Worm (Caenorhabditis elegans) whole organism, young adult: Measurements from ENCODE around the gene col-91.

ENCODE experiments used
- B0261.1 ChIP-seq: sonication (generic microtip); optimal IDR thresholded peaks from 2 replicates; lab custom pipeline; 2016; ENCODE audit warnings: mild to moderate bottlenecking, missing genetic modification characterization, moderate library complexity, missing compliant biosample characterization
- ZK185.1 ChIP-seq: sonication (generic microtip); optimal IDR thresholded peaks from 2 replicates; lab custom pipeline; 2016; ENCODE audit warnings: mild to moderate bottlenecking, missing genetic modification characterization, missing compliant biosample characterization; ENCODE audit not compliant: poor library complexity, severe bottlenecking
- athp-1 ChIP-seq: sonication (generic microtip); optimal IDR thresholded peaks from 2 replicates; lab custom pipeline; 2017; ENCODE audit warnings: mild to moderate bottlenecking, missing genetic modification characterization, missing compliant biosample characterization
- attf-3 ChIP-seq: fragments of 200-800 bp; sonication (Bioruptor generic); conservative IDR thresholded peaks from 2 replicates; pipeline ENCODE4 v1.3.6; 2022; ENCODE audit warnings: missing genetic modification reagents, missing genetic modification characterization, missing compliant biosample characterization
- attf-6 ChIP-seq: fragments of 200-800 bp; sonication (Bioruptor generic); IDR thresholded peaks from 2 replicates; pipeline ENCODE4 v1.3.6; 2022; ENCODE audit warnings: missing genetic modification reagents, missing genetic modification characterization, missing compliant biosample characterization
- chd-7 ChIP-seq: sonication (generic microtip); optimal IDR thresholded peaks from 2 replicates; lab custom pipeline; 2016; ENCODE audit warnings: mild to moderate bottlenecking, missing genetic modification characterization, moderate library complexity, missing compliant biosample characterization
- dox-1 ChIP-seq: fragments of 200-800 bp; sonication (Bioruptor generic); IDR thresholded peaks from 2 replicates; pipeline ENCODE4 v1.3.6; 2022; ENCODE audit warnings: missing genetic modification reagents, missing genetic modification characterization, missing compliant biosample characterization
- dpl-1 ChIP-seq: fragments of 150-350 bp; optimal IDR thresholded peaks from 2 replicates; lab custom pipeline; 2014; ENCODE audit warnings: missing biosample characterization, missing genetic modification reagents, missing genetic modification characterization
- egl-18 ChIP-seq: fragments of 200-800 bp; sonication (Bioruptor generic); IDR thresholded peaks from 2 replicates; pipeline ENCODE4 v1.3.6; 2022; ENCODE audit warnings: missing genetic modification reagents, missing genetic modification characterization, missing compliant biosample characterization
- lin-35 ChIP-seq, 3 experiments: fragments of 150-350 bp in 2 of 3; sonication (generic microtip) in 1 of 3; optimal IDR thresholded peaks; 2 replicates each; lab custom pipeline; 2014 to 2018; ENCODE audit warnings: missing biosample characterization in 3 of 3, missing genetic modification characterization in 3 of 3, missing genetic modification reagents in 3 of 3
- mcd-1 ChIP-seq: fragments of 200-800 bp; sonication (Bioruptor generic); IDR thresholded peaks from 2 replicates; pipeline ENCODE4 v1.3.6; 2022; ENCODE audit warnings: missing genetic modification reagents, missing genetic modification characterization, missing compliant biosample characterization
- nhr-179 ChIP-seq: sonication (generic microtip); optimal IDR thresholded peaks from 2 replicates; lab custom pipeline; 2016; ENCODE audit warnings: mild to moderate bottlenecking, missing genetic modification characterization, missing compliant biosample characterization
- unc-62 ChIP-seq: fragments of 150-350 bp; optimal IDR thresholded peaks from 2 replicates; lab custom pipeline; 2014; ENCODE audit warnings: missing biosample characterization, missing genetic modification reagents, missing genetic modification characterization
- ztf-26 ChIP-seq: sonication (generic microtip); optimal IDR thresholded peaks from 2 replicates; lab custom pipeline; 2017; ENCODE audit warnings: missing genetic modification characterization, missing compliant biosample characterization

ce11 chrIII:8242809-8243208 is 20.7 kb downstream of the col-91 start, which contains the start of gene C02F5.12:
- TF ChIP-seq nhr-179 (tag; lab: Kevin White, UChicago), result no peak
- 0 out of 2 replicates have a peak, but pooled peaks have one; percentile 19 for TF ChIP-seq attf-3 (GFP tag; lab: Robert Waterston, UW)
- TF ChIP-seq egl-18 (GFP tag; lab: Robert Waterston, UW), result no peak
- no peak for TF ChIP-seq unc-62 (GFP tag; lab: Kevin White, UChicago)
- TF ChIP-seq ZK185.1 (tag; lab: Kevin White, UChicago), result no peak
- no peak for TF ChIP-seq B0261.1 (tag; lab: Kevin White, UChicago)
- no peak for TF ChIP-seq athp-1 (tag; lab: Kevin White, UChicago)
- TF ChIP-seq mcd-1 (GFP tag; lab: Robert Waterston, UW), result peak; percentile 28; the same call in 1 of the 2 replicates
- TF ChIP-seq ztf-26 (tag; lab: Kevin White, UChicago), result no peak
- TF ChIP-seq dox-1, result no peak
- no peak for TF ChIP-seq dpl-1 (GFP tag; lab: Kevin White, UChicago)
- TF ChIP-seq chd-7 (tag; lab: Kevin White, UChicago), result no peak
- no peak for TF ChIP-seq lin-35 (GFP tag; optimal IDR thresholded peaks at IDR 0.05; lab: Kevin White, UChicago)
- TF ChIP-seq attf-6 (GFP tag; lab: Robert Waterston, UW), result no peak
